Worm (Caenorhabditis elegans): ENCODE data around the gene F27D9.13.
A peak's percentile ranks its signal among the peaks of the same experiment; 100 is the strongest.

F27D9.13 gene

ce11 chrX:7667394-7668089 is at the start of gene F27D9.13:
Gene F27D9.13 (minus strand): TSS chrX:7667444.
- TF ChIP-seq lin-29 (GFP tag; IDR thresholded peaks at IDR 0.05) (no peak), dve-1 (tag; optimal IDR thresholded peaks at IDR 0.05; ENCODE audit: insufficient read depth) (peak; percentile 17), dmd-9 (GFP tag; IDR thresholded peaks at IDR 0.05) (no peak), set-16 (GFP tag; IDR thresholded peaks at IDR 0.05) (no peak), pqm-1 (tag; optimal IDR thresholded peaks at IDR 0.05) (peak; percentile 3), nhr-102 (tag; optimal IDR thresholded peaks at IDR 0.05) (no peak), F44E2.7 (GFP tag; IDR thresholded peaks at IDR 0.05) (no peak), nhr-111 (GFP tag; optimal IDR thresholded peaks at IDR 0.05) (no peak), daf-12 (tag; optimal IDR thresholded peaks at IDR 0.05) (no peak), hlh-11 (tag; optimal IDR thresholded peaks at IDR 0.05) (peak; percentile 12), lim-7 (GFP tag; IDR thresholded peaks at IDR 0.05) (no peak), nhr-28 (tag; optimal IDR thresholded peaks at IDR 0.05) (peak; percentile 21), lin-39 (tag; optimal IDR thresholded peaks at IDR 0.05) (no peak)

- TF ChIP-seq dmd-8 (GFP tag; IDR thresholded peaks at IDR 0.05) = no peak
- peak in 1 of 2 experiments; percentile 90 for TF ChIP-seq unc-62 (GFP tag; optimal IDR thresholded peaks at IDR 0.05 in 1 of 2)
- TF ChIP-seq unc-62 (tag; optimal IDR thresholded peaks at IDR 0.05) = no peak
- no peak for TF ChIP-seq Y75B8A.6 (GFP tag; IDR thresholded peaks at IDR 0.05)
- peak; percentile 55 for TF ChIP-seq nhr-11 (tag; optimal IDR thresholded peaks at IDR 0.05)
- TF ChIP-seq daf-19 (GFP tag; conservative IDR thresholded peaks at IDR 0.05) = no peak
- no peak for TF ChIP-seq ama-1 (optimal IDR thresholded peaks at IDR 0.05)
- TF ChIP-seq nhr-102 (tag; optimal IDR thresholded peaks at IDR 0.05) = no peak
- no peak for TF ChIP-seq F49E8.2 (tag; optimal IDR thresholded peaks at IDR 0.05; ENCODE audit: borderline replicate concordance)
These were observed 48.2 kb upstream of the F27D9.13 start for ce11 chrX:7715463-7715862.

- no peak for TF ChIP-seq lin-39 (tag; optimal IDR thresholded peaks at IDR 0.05)
- no peak for TF ChIP-seq madf-5 (GFP tag; IDR thresholded peaks at IDR 0.05)
- TF ChIP-seq lin-1 (GFP tag; IDR thresholded peaks at IDR 0.05) = no peak
- no peak for TF ChIP-seq zfp-3 (GFP tag; conservative IDR thresholded peaks at IDR 0.05)
- TF ChIP-seq php-3 (GFP tag; IDR thresholded peaks at IDR 0.05) = no peak
- no peak for TF ChIP-seq unc-130 (GFP tag; optimal IDR thresholded peaks at IDR 0.05)
- no peak for TF ChIP-seq lin-13 (GFP tag; optimal IDR thresholded peaks at IDR 0.05)
- TF ChIP-seq jun-1 (tag; optimal IDR thresholded peaks at IDR 0.05) = no peak
- TF ChIP-seq rbr-2 (tag; optimal IDR thresholded peaks at IDR 0.05) = no peak
- no peak for TF ChIP-seq hmg-1.1 (GFP tag; IDR thresholded peaks at IDR 0.05)
- TF ChIP-seq ztf-11 (tag; optimal IDR thresholded peaks at IDR 0.05) = no peak
- no peak for TF ChIP-seq spr-3 (GFP tag; optimal IDR thresholded peaks at IDR 0.05)
- no peak for TF ChIP-seq zip-11 (GFP tag; IDR thresholded peaks at IDR 0.05)
- TF ChIP-seq lim-7 (GFP tag; IDR thresholded peaks at IDR 0.05) = no peak
- no peak for TF ChIP-seq ceh-32 (tag; optimal IDR thresholded peaks at IDR 0.05; ENCODE audit: poor library complexity)
These were observed 45.6 kb upstream of the F27D9.13 start for ce11 chrX:7712887-7713286.

ce11 chrX:7710643-7711042 is 43.4 kb upstream of the F27D9.13 start, which contains the start of gene K09F5.4:
Gene K09F5.4 (minus strand): TSS chrX:7710743.
- TF ChIP-seq unc-39 (tag; optimal IDR thresholded peaks at IDR 0.05) (no peak), lir-3 (tag; optimal IDR thresholded peaks at IDR 0.05) (no peak), aly-2 (tag; optimal IDR thresholded peaks at IDR 0.05) (no peak), cey-2 (tag; optimal IDR thresholded peaks at IDR 0.05; ENCODE audit: borderline replicate concordance, insufficient read depth) (no peak), sdz-12 (GFP tag; optimal IDR thresholded peaks at IDR 0.05) (no peak), nhr-25 (tag; optimal IDR thresholded peaks at IDR 0.05; ENCODE audit: borderline replicate concordance, insufficient read depth) (no peak), jun-1 (tag; optimal IDR thresholded peaks at IDR 0.05) (no peak), dmd-9 (GFP tag; IDR thresholded peaks at IDR 0.05) (no peak), attf-4 (tag; optimal IDR thresholded peaks at IDR 0.05) (no peak), daf-16 (GFP tag; optimal IDR thresholded peaks at IDR 0.05) (no peak), daf-16 (tag; optimal IDR thresholded peaks at IDR 0.05) (no peak), unc-62 (GFP tag; optimal IDR thresholded peaks at IDR 0.05 in 1 of 2) (no peak), unc-62 (tag; optimal IDR thresholded peaks at IDR 0.05) (no peak)

Data from whole organism, L4 larva.